Worm (Caenorhabditis elegans): ENCODE measurements around the gene nhr-159.

nhr-159 gene

ce11 chrV:3878223-3878622, at the start of gene nhr-159:
TSS of gene nhr-159 (minus strand) at chrV:3878323.
- TF ChIP-seq ets-4 (tag; optimal IDR thresholded peaks at IDR 0.05), result no peak
- TF ChIP-seq fkh-10 (GFP tag; optimal IDR thresholded peaks at IDR 0.05), result no peak
- TF ChIP-seq ceh-2 (tag; optimal IDR thresholded peaks at IDR 0.05), result no peak
- no peak for TF ChIP-seq ceh-31 (tag; optimal IDR thresholded peaks at IDR 0.05)
- TF ChIP-seq ceh-24 (tag; optimal IDR thresholded peaks at IDR 0.05), result no peak
- TF ChIP-seq C38D4.7 (GFP tag; optimal IDR thresholded peaks at IDR 0.05), result no peak
- TF ChIP-seq ceh-45 (GFP tag; IDR thresholded peaks at IDR 0.05), result no peak
- no peak for TF ChIP-seq pros-1 (tag; optimal IDR thresholded peaks at IDR 0.05)

ce11 chrV:3927522-3927921, 49.4 kb upstream of the nhr-159 start:
- no peak for TF ChIP-seq madf-2 (tag; optimal IDR thresholded peaks at IDR 0.05)
- no peak for TF ChIP-seq ceh-22 (tag; optimal IDR thresholded peaks at IDR 0.05)
- no peak for TF ChIP-seq ztf-16 (tag; optimal IDR thresholded peaks at IDR 0.05)
- no peak for TF ChIP-seq pqm-1 (tag; optimal IDR thresholded peaks at IDR 0.05)
- no peak for TF ChIP-seq unc-55 (GFP tag; optimal IDR thresholded peaks at IDR 0.05)
- no peak for TF ChIP-seq pha-2 (tag; optimal IDR thresholded peaks at IDR 0.05)
- TF ChIP-seq hlh-8 (tag; optimal IDR thresholded peaks at IDR 0.05), result no peak
- no peak for TF ChIP-seq hlh-30 (tag; optimal IDR thresholded peaks at IDR 0.05; ENCODE audit: insufficient read depth)
- no peak for TF ChIP-seq sox-2 (GFP tag; IDR thresholded peaks at IDR 0.05)
- no peak for TF ChIP-seq pha-4 (tag; optimal IDR thresholded peaks at IDR 0.05)
- no peak for TF ChIP-seq F13H6.1 (tag; optimal IDR thresholded peaks at IDR 0.05)
- no peak for TF ChIP-seq rnt-1 (tag; optimal IDR thresholded peaks at IDR 0.05)
- TF ChIP-seq C08G9.2 (tag; optimal IDR thresholded peaks at IDR 0.05), result no peak
- TF ChIP-seq odd-2 (tag; optimal IDR thresholded peaks at IDR 0.05), result no peak
- no peak for TF ChIP-seq ceh-48 (tag; optimal IDR thresholded peaks at IDR 0.05)
- TF ChIP-seq unc-86 (tag; optimal IDR thresholded peaks at IDR 0.05), result no peak

- TF ChIP-seq hlh-8 (tag; optimal IDR thresholded peaks at IDR 0.05) (no peak), nhr-11 (tag; optimal IDR thresholded peaks at IDR 0.05) (no peak), ztf-16 (tag; optimal IDR thresholded peaks at IDR 0.05) (no peak), ama-1 (optimal IDR thresholded peaks at IDR 0.05) (no peak)
Measured at ce11 chrV:3922547-3922946, 44.4 kb upstream of the nhr-159 start.

ce11 chrV:3921635-3922034, 43.5 kb upstream of the nhr-159 start, which contains the start of gene srx-65:
TSS of gene srx-65 (plus strand) at chrV:3921935.
- TF ChIP-seq gmeb-2 (tag; optimal IDR thresholded peaks at IDR 0.05) (no peak), madf-2 (tag; optimal IDR thresholded peaks at IDR 0.05) (no peak), T23F11.4 (GFP tag; optimal IDR thresholded peaks at IDR 0.05) (no peak), hlh-8 (tag; optimal IDR thresholded peaks at IDR 0.05) (no peak), lim-6 (tag; optimal IDR thresholded peaks at IDR 0.05) (no peak), pax-1 (tag; optimal IDR thresholded peaks at IDR 0.05) (no peak), syd-9 (tag; optimal IDR thresholded peaks at IDR 0.05) (no peak), rnt-1 (tag; optimal IDR thresholded peaks at IDR 0.05) (no peak), dmd-4 (tag; optimal IDR thresholded peaks at IDR 0.05; ENCODE audit: borderline replicate concordance) (no peak), nfya-1 (tag; optimal IDR thresholded peaks at IDR 0.05) (no peak), hlh-13 (GFP tag; optimal IDR thresholded peaks at IDR 0.05) (no peak), C38D4.7 (GFP tag; optimal IDR thresholded peaks at IDR 0.05) (no peak), K09A11.1 (tag; optimal IDR thresholded peaks at IDR 0.05; ENCODE audit: insufficient read depth) (no peak)

- TF ChIP-seq ceh-18 (tag; optimal IDR thresholded peaks at IDR 0.05) (no peak), gmeb-2 (tag; optimal IDR thresholded peaks at IDR 0.05) (no peak), hlh-8 (tag; optimal IDR thresholded peaks at IDR 0.05) (no peak), ceh-22 (tag; optimal IDR thresholded peaks at IDR 0.05) (no peak), che-1 (tag; optimal IDR thresholded peaks at IDR 0.05) (no peak), zip-5 (tag; optimal IDR thresholded peaks at IDR 0.05) (no peak), fkh-10 (GFP tag; optimal IDR thresholded peaks at IDR 0.05) (no peak), pha-2 (tag; optimal IDR thresholded peaks at IDR 0.05) (no peak), ceh-6 (GFP tag; optimal IDR thresholded peaks at IDR 0.05) (no peak), unc-55 (GFP tag; optimal IDR thresholded peaks at IDR 0.05) (no peak), elt-4 (tag; optimal IDR thresholded peaks at IDR 0.05) (no peak), ceh-19 (GFP tag; optimal IDR thresholded peaks at IDR 0.05) (no peak), C08G9.2 (tag; optimal IDR thresholded peaks at IDR 0.05) (no peak), F13H6.1 (tag; optimal IDR thresholded peaks at IDR 0.05) (no peak), hlh-30 (tag; optimal IDR thresholded peaks at IDR 0.05; ENCODE audit: insufficient read depth) (no peak), tbx-7 (tag; optimal IDR thresholded peaks at IDR 0.05) (no peak), hlh-15 (tag; optimal IDR thresholded peaks at IDR 0.05) (no peak), nhr-11 (tag; optimal IDR thresholded peaks at IDR 0.05) (no peak)
Measured at ce11 chrV:3919289-3919688, 41.2 kb upstream of the nhr-159 start, which contains the start of gene srx-66. TSS of gene srx-66 (plus strand) at chrV:3919589.

All from whole organism, late embryonic.